Fruit fly (Drosophila melanogaster) whole organism, adult: ENCODE measurements around the gene Pex1.

Source experiments
- pad ChIP-seq: fragments of 200-800 bp; sonication (Bioruptor generic); optimal IDR thresholded peaks from 3 replicates; lab custom pipeline; 2017; ENCODE audit warnings: missing biosample characterization, missing genetic modification characterization, mild to moderate bottlenecking, moderate library complexity, missing genetic modification reagents
- tj ChIP-seq: fragments of 200-800 bp; sonication (Bioruptor generic); optimal IDR thresholded peaks from 3 replicates; lab custom pipeline; 2017; ENCODE audit warnings: missing biosample characterization, mild to moderate bottlenecking, missing genetic modification characterization, moderate library complexity
- toe ChIP-seq: fragments of 200-800 bp; sonication (Bioruptor generic); optimal IDR thresholded peaks from 2 replicates; lab custom pipeline; 2016; ENCODE audit warnings: missing biosample characterization, missing genetic modification characterization

dm6 chr3L:14086225-14086624 lies 14.5 kb downstream of the Pex1 start:
- TF ChIP-seq toe (GFP tag; lab: Kevin White, UChicago): no peak
- no peak for TF ChIP-seq pad (GFP tag; lab: Kevin White, UChicago)
- TF ChIP-seq tj (GFP tag; lab: Kevin White, UChicago): no peak
